Fruit fly (Drosophila melanogaster) whole organism, embryonic: Measurements from ENCODE around the gene CG15553.

Experiments used
- Awh ChIP-seq: fragments of 200-800 bp; sonication (Bioruptor generic); IDR thresholded peaks from 2 replicates; pipeline ENCODE4, ENCODE4 v1.3.6; 2022; ENCODE audit warnings: missing biosample characterization, missing genetic modification characterization
- B-H1 ChIP-seq: fragments of 200-800 bp; sonication (Bioruptor generic); IDR thresholded peaks from 3 replicates; pipeline ENCODE4 v1.3.6; 2022; ENCODE audit warnings: missing biosample characterization, missing genetic modification characterization
- CG10209 ChIP-seq: fragments of 200-800 bp; sonication (Bioruptor generic); optimal IDR thresholded peaks from 3 replicates; lab custom pipeline; 2017; ENCODE audit warnings: missing biosample characterization, mild to moderate bottlenecking, missing genetic modification characterization, missing genetic modification reagents
- CG10366 ChIP-seq: fragments of 200-800 bp; sonication (Bioruptor generic); IDR thresholded peaks from 2 replicates; pipeline ENCODE4 v1.3.6; 2022; ENCODE audit warnings: missing biosample characterization, missing genetic modification characterization
- CG12236 ChIP-seq: fragments of 200-800 bp; sonication (Bioruptor generic); optimal IDR thresholded peaks from 2 replicates; lab custom pipeline; 2016; ENCODE audit warnings: missing biosample characterization, missing genetic modification characterization
- CG1233 ChIP-seq: fragments of 200-800 bp; sonication (Bioruptor generic); optimal IDR thresholded peaks from 4 replicates; lab custom pipeline; 2018; ENCODE audit warnings: missing biosample characterization, mild to moderate bottlenecking, missing genetic modification characterization
- CG12769 ChIP-seq: fragments of 200-800 bp; sonication (Bioruptor generic); optimal IDR thresholded peaks from 2 replicates; lab custom pipeline; 2019; ENCODE audit warnings: missing biosample characterization, mild to moderate bottlenecking, missing genetic modification characterization, moderate library complexity
- CG13894 ChIP-seq: fragments of 200-800 bp; sonication (Bioruptor generic); optimal IDR thresholded peaks from 3 replicates; lab custom pipeline; 2018; ENCODE audit warnings: missing biosample characterization, mild to moderate bottlenecking, missing genetic modification characterization, moderate library complexity
- CG1529 ChIP-seq: fragments of 200-800 bp; sonication (Bioruptor generic); optimal IDR thresholded peaks from 3 replicates; lab custom pipeline; 2018; ENCODE audit warnings: missing biosample characterization, missing genetic modification characterization
- CG1603 ChIP-seq: fragments of 200-800 bp; sonication (Bioruptor generic); optimal IDR thresholded peaks from 2 replicates; lab custom pipeline; 2019; ENCODE audit warnings: missing biosample characterization, mild to moderate bottlenecking, missing genetic modification characterization, moderate library complexity
- CG16863 ChIP-seq: fragments of 200-800 bp; sonication (Bioruptor generic); optimal IDR thresholded peaks from 3 replicates; lab custom pipeline; 2016; ENCODE audit warnings: missing biosample characterization, missing genetic modification characterization
- CG18599 ChIP-seq: fragments of 200-800 bp; sonication (Bioruptor generic); optimal IDR thresholded peaks from 3 replicates; lab custom pipeline; 2017; ENCODE audit warnings: missing biosample characterization, missing genetic modification characterization, mild to moderate bottlenecking, moderate library complexity, missing genetic modification reagents
- CG30020 ChIP-seq: fragments of 200-800 bp; optimal IDR thresholded peaks from 2 replicates; lab custom pipeline; 2019; ENCODE audit warnings: missing biosample characterization, mild to moderate bottlenecking, missing genetic modification characterization, moderate library complexity
- CG31224 ChIP-seq: fragments of 200-800 bp; sonication (Bioruptor generic); IDR thresholded peaks from 2 replicates; pipeline ENCODE4 v1.3.6; 2022; ENCODE audit warnings: missing biosample characterization, missing genetic modification characterization
- CG3847 ChIP-seq: fragments of 200-800 bp; sonication (Bioruptor generic); IDR thresholded peaks from 2 replicates; pipeline ENCODE4 v1.3.6; 2022; ENCODE audit warnings: missing biosample characterization, missing genetic modification characterization
- CG42726 ChIP-seq: fragments of 200-800 bp; sonication (Bioruptor generic); IDR thresholded peaks from 2 replicates; pipeline ENCODE4 v1.3.6; 2022; ENCODE audit warnings: missing biosample characterization, missing genetic modification characterization; ENCODE audit not compliant: partially characterized antibody
- CG4282 ChIP-seq: fragments of 200-800 bp; sonication (Bioruptor generic); optimal IDR thresholded peaks from 2 replicates; lab custom pipeline; 2016; ENCODE audit warnings: missing biosample characterization, missing genetic modification characterization
- CG4404 ChIP-seq: fragments of 200-800 bp; sonication (Bioruptor generic); IDR thresholded peaks from 2 replicates; pipeline ENCODE4 v1.3.6; 2022; ENCODE audit warnings: missing biosample characterization, missing genetic modification characterization
- CG4424 ChIP-seq: fragments of 200-800 bp; sonication (Bioruptor generic); optimal IDR thresholded peaks from 3 replicates; lab custom pipeline; 2016; ENCODE audit warnings: missing biosample characterization, missing genetic modification characterization
- CG4617 ChIP-seq: fragments of 200-800 bp; sonication (Bioruptor generic); optimal IDR thresholded peaks from 3 replicates; lab custom pipeline; 2016; ENCODE audit warnings: missing biosample characterization, missing genetic modification characterization, borderline replicate concordance
- CG6813 ChIP-seq: fragments of 200-800 bp; sonication (Bioruptor generic); optimal IDR thresholded peaks from 2 replicates; lab custom pipeline; 2017; ENCODE audit warnings: missing biosample characterization, missing genetic modification characterization, mild to moderate bottlenecking, moderate library complexity, missing genetic modification reagents
- CkIIα-i1 ChIP-seq: fragments of 200-800 bp; sonication (Bioruptor generic); IDR thresholded peaks from 2 replicates; pipeline ENCODE4 v1.3.6; 2022; ENCODE audit warnings: missing biosample characterization, missing genetic modification characterization
- Dbx ChIP-seq: fragments of 200-800 bp; sonication (Bioruptor generic); IDR thresholded peaks from 3 replicates; pipeline ENCODE4 v1.3.6; 2022; ENCODE audit warnings: missing biosample characterization, missing genetic modification characterization
- Drgx ChIP-seq: fragments of 200-800 bp; sonication (Bioruptor generic); IDR thresholded peaks from 2 replicates; pipeline ENCODE4 v1.3.6; 2022; ENCODE audit warnings: missing biosample characterization, missing genetic modification characterization
- Hr39 ChIP-seq: fragments of >200 bp; optimal IDR thresholded peaks from 2 replicates; lab custom pipeline; 2017
- Lim3 ChIP-seq: fragments of 200-800 bp; sonication (Bioruptor generic); IDR thresholded peaks from 2 replicates; pipeline ENCODE4 v1.3.6; 2022; ENCODE audit warnings: missing biosample characterization, missing genetic modification characterization
- Opbp ChIP-seq: fragments of 200-800 bp; sonication (Bioruptor generic); IDR thresholded peaks from 3 replicates; pipeline ENCODE4 v1.3.6; 2022; ENCODE audit warnings: missing biosample characterization, missing genetic modification characterization; ENCODE audit not compliant: partially characterized antibody
- Ptx1 ChIP-seq: fragments of 200-800 bp; sonication (Bioruptor generic); IDR thresholded peaks from 2 replicates; pipeline ENCODE4 v1.3.6; 2022; ENCODE audit warnings: missing biosample characterization, missing genetic modification characterization
- Ravus ChIP-seq: fragments of 200-800 bp; sonication (Bioruptor generic); IDR thresholded peaks from 2 replicates; pipeline ENCODE4 v1.3.6; 2022; ENCODE audit warnings: missing biosample characterization, missing genetic modification characterization
- Usf ChIP-seq: fragments of 200-800 bp; sonication (Bioruptor generic); optimal IDR thresholded peaks from 2 replicates; lab custom pipeline; 2017; ENCODE audit warnings: missing genotype, missing biosample characterization, missing genetic modification characterization
- abd-A ChIP-seq: fragments of 200-800 bp; sonication (Bioruptor generic); optimal IDR thresholded peaks from 3 replicates; lab custom pipeline; 2019; ENCODE audit warnings: missing biosample characterization, mild to moderate bottlenecking, missing genetic modification characterization, moderate library complexity
- bab2 ChIP-seq: fragments of 200-800 bp; sonication (Bioruptor generic); optimal IDR thresholded peaks from 2 replicates; lab custom pipeline; 2016; ENCODE audit warnings: missing biosample characterization, missing genetic modification characterization
- chinmo ChIP-seq: fragments of 200-800 bp; sonication (Bioruptor generic); IDR thresholded peaks from 4 replicates; pipeline ENCODE4 v1.3.6; 2022; ENCODE audit warnings: missing biosample characterization, missing genetic modification characterization; ENCODE audit not compliant: partially characterized antibody
- croc ChIP-seq: fragments of 200-800 bp; sonication (Bioruptor generic); conservative IDR thresholded peaks from 3 replicates; pipeline ENCODE4 v1.3.6; 2022; ENCODE audit warnings: missing biosample characterization, missing genetic modification characterization
- da ChIP-seq: fragments of 200-800 bp; sonication (Bioruptor generic); optimal IDR thresholded peaks from 2 replicates; lab custom pipeline; 2016; ENCODE audit warnings: missing biosample characterization, missing genetic modification characterization
- dan ChIP-seq: fragments of 200-800 bp; sonication (Bioruptor generic); IDR thresholded peaks from 2 replicates; pipeline ENCODE4 v1.3.6; 2022; ENCODE audit warnings: missing biosample characterization, missing genetic modification characterization
- dysf ChIP-seq: fragments of 200-800 bp; sonication (Bioruptor generic); IDR thresholded peaks from 3 replicates; pipeline ENCODE4 v1.3.6; 2022; ENCODE audit warnings: missing biosample characterization, missing genetic modification characterization
- fd102C ChIP-seq: fragments of 200-800 bp; sonication (Bioruptor generic); optimal IDR thresholded peaks from 2 replicates; lab custom pipeline; 2018; ENCODE audit warnings: missing biosample characterization, mild to moderate bottlenecking, missing genetic modification characterization, moderate library complexity
- lbe ChIP-seq: fragments of 200-800 bp; sonication (Bioruptor generic); optimal IDR thresholded peaks from 2 replicates; lab custom pipeline; 2016; ENCODE audit warnings: missing biosample characterization, mild to moderate bottlenecking, missing genetic modification characterization
- maf-S ChIP-seq: fragments of 200-800 bp; sonication (Bioruptor generic); optimal IDR thresholded peaks from 2 replicates; lab custom pipeline; 2016; ENCODE audit warnings: missing biosample characterization, missing genetic modification characterization
- mirr ChIP-seq: fragments of 200-800 bp; sonication (Bioruptor generic); optimal IDR thresholded peaks from 3 replicates; lab custom pipeline; 2018; ENCODE audit warnings: missing biosample characterization, mild to moderate bottlenecking, missing genetic modification characterization
- ranshi ChIP-seq: fragments of 200-800 bp; sonication (Bioruptor generic); IDR thresholded peaks from 2 replicates; pipeline ENCODE4 v1.3.6; 2022; ENCODE audit warnings: missing biosample characterization, missing genetic modification characterization
- repo ChIP-seq: fragments of 200-800 bp; sonication (Bioruptor generic); optimal IDR thresholded peaks from 2 replicates; lab custom pipeline; 2016; ENCODE audit warnings: missing biosample characterization, missing genetic modification characterization
- salm ChIP-seq: fragments of 200-800 bp; sonication (Bioruptor generic); optimal IDR thresholded peaks from 2 replicates; lab custom pipeline; 2018; ENCODE audit warnings: missing biosample characterization, mild to moderate bottlenecking, missing genetic modification characterization
- tap ChIP-seq: fragments of 200-800 bp; optimal IDR thresholded peaks from 3 replicates; lab custom pipeline; 2019; ENCODE audit warnings: missing biosample characterization, mild to moderate bottlenecking, missing genetic modification characterization, moderate library complexity
- tgo ChIP-seq: fragments of 200-800 bp; sonication (Bioruptor generic); IDR thresholded peaks from 3 replicates; pipeline ENCODE4 v1.3.6; 2022; ENCODE audit warnings: missing biosample characterization, missing genetic modification characterization
- trh ChIP-seq: fragments of 200-800 bp; sonication (Bioruptor generic); optimal IDR thresholded peaks from 2 replicates; lab custom pipeline; 2016; ENCODE audit warnings: missing biosample characterization, missing genetic modification characterization
- unc-4 ChIP-seq: fragments of 200-800 bp; sonication (Bioruptor generic); IDR thresholded peaks from 2 replicates; pipeline ENCODE4 v1.3.6; 2022; ENCODE audit warnings: missing biosample characterization, missing genetic modification characterization; ENCODE audit not compliant: partially characterized antibody
- unpg ChIP-seq: fragments of 200-800 bp; sonication (Bioruptor generic); optimal IDR thresholded peaks from 3 replicates; lab custom pipeline; 2018; ENCODE audit warnings: missing biosample characterization, mild to moderate bottlenecking, missing genetic modification characterization, moderate library complexity

The CG15553 gene

dm6 chr3R:31059036-31059806 is 41.7 kb downstream of the CG15553 start (continued):
- TF ChIP-seq mirr (GFP tag; lab: Kevin White, UChicago): no peak
- peak; percentile 84 for TF ChIP-seq CG6813 (GFP tag; lab: Kevin White, UChicago)
- TF ChIP-seq dan (GFP tag; lab: Robert Waterston, UW): 0 out of 2 replicates have a peak, but pooled peaks have one; percentile 39
- TF ChIP-seq tap (tag; lab: Kevin White, UChicago): peak; percentile 83
- peak; percentile 85 for TF ChIP-seq unpg (GFP tag; lab: Kevin White, UChicago)
- no peak for TF ChIP-seq fd102C (GFP tag; lab: Kevin White, UChicago)
- TF ChIP-seq ranshi (GFP tag; lab: Robert Waterston, UW): peak; percentile 65; the same call in 1 of the 2 replicates
- TF ChIP-seq CG31224: peak; percentile 67; the same call in 1 of the 2 replicates
- TF ChIP-seq CG12769 (tag; lab: Kevin White, UChicago): peak; percentile 53
- TF ChIP-seq maf-S (GFP tag; lab: Kevin White, UChicago): no peak
- TF ChIP-seq chinmo (GFP tag; lab: Robert Waterston, UW): no peak
- TF ChIP-seq CG12236 (GFP tag; lab: Kevin White, UChicago): peak; percentile 18
- no peak for TF ChIP-seq abd-A (tag; lab: Kevin White, UChicago)
- no peak for TF ChIP-seq unc-4 (GFP tag; lab: Robert Waterston, UW)
- TF ChIP-seq CG4424 (GFP tag; lab: Kevin White, UChicago): peak; percentile 85
- TF ChIP-seq CG10366 (GFP tag; lab: Robert Waterston, UW): peak; percentile 81
- TF ChIP-seq CG1529 (GFP tag; lab: Kevin White, UChicago): peak; percentile 82
- TF ChIP-seq salm: peak; percentile 71
- no peak for TF ChIP-seq CkIIα-i1 (GFP tag; lab: Robert Waterston, UW)
- TF ChIP-seq Lim3 (GFP tag; lab: Robert Waterston, UW): no peak
- TF ChIP-seq CG4617 (GFP tag; lab: Kevin White, UChicago): peak; percentile 39
- TF ChIP-seq Usf (GFP tag; lab: Kevin White, UChicago): peak; percentile 40
- TF ChIP-seq bab2 (GFP tag; lab: Kevin White, UChicago): peak; percentile 37
- peak; percentile 80 for TF ChIP-seq tgo (GFP tag; lab: Robert Waterston, UW)
- TF ChIP-seq CG13894 (tag; lab: Kevin White, UChicago): no peak
- TF ChIP-seq Opbp: no peak
- peak; percentile 70 for TF ChIP-seq trh (GFP tag; lab: Kevin White, UChicago)
- peak; percentile 64 for TF ChIP-seq CG1603
- peak; percentile 61 for TF ChIP-seq B-H1 (GFP tag; lab: Robert Waterston, UW)
- TF ChIP-seq CG4404 (GFP tag; lab: Robert Waterston, UW): peak; percentile 48; the same call in 1 of the 2 replicates
- peak; percentile 35 for TF ChIP-seq CG30020 (tag; lab: Kevin White, UChicago)
- peak; percentile 66 for TF ChIP-seq CG3847
- peak; percentile 85 for TF ChIP-seq Ptx1 (GFP tag; lab: Robert Waterston, UW)
- TF ChIP-seq CG4282 (GFP tag; lab: Kevin White, UChicago): no peak
- peak; percentile 69 for TF ChIP-seq CG1233 (GFP tag; lab: Kevin White, UChicago)
- TF ChIP-seq CG42726: no peak
- peak; percentile 81; the same call in 2 of the 3 replicates for TF ChIP-seq dysf (GFP tag; lab: Robert Waterston, UW)
- TF ChIP-seq Drgx (GFP tag; lab: Robert Waterston, UW): peak; percentile 79
- no peak for TF ChIP-seq Hr39
- peak; percentile 78 for TF ChIP-seq CG10209
- TF ChIP-seq CG18599 (GFP tag; lab: Kevin White, UChicago): peak; percentile 85
- peak; percentile 48; the same call in 1 of the 3 replicates for TF ChIP-seq Dbx
- TF ChIP-seq da: no peak
- TF ChIP-seq repo (GFP tag; lab: Kevin White, UChicago): no peak
- peak; percentile 70; the same call in 1 of the 3 replicates for TF ChIP-seq croc
- peak; percentile 88 for TF ChIP-seq Awh (GFP tag; lab: Robert Waterston, UW)
- peak; percentile 7; the same call in 1 of the 2 replicates for TF ChIP-seq Ravus
- TF ChIP-seq lbe: peak; percentile 89
- no peak for TF ChIP-seq CG16863 (GFP tag; lab: Kevin White, UChicago)
